Fruit fly (Drosophila melanogaster): ENCODE data around the gene CG8032.

CG8032 gene

DNA sequence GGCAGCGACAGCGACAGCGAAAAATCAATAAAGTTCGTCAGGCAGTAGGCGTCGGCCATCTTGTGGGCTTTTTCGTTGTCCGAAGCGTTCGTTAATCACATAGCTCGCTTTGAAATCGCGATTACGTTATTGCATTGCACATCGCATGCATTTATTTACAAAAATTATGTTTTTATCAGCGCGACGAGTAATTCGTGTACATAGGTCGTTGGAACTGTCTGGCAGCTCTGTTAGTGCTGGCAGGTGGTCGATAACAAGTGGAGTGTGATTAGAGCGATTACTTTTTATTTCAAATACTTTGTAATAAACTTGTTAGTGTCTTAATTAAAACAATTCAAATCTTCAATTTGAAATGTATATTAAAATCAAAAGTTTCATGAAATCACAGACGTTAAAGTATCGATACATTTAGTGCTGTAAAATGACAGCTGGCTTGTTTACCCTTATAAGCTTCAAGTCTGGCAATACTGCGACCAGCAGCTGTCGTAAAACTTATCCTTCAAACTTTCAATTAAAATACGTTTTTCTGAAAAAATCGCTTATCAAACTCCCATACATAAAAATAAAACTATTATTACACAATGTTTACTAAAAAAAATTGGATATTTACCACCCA, at the start of gene CG8032:
TSS of gene CG8032 (plus strand) at position 448 of the 616 bp plus-strand sequence.
- TF ChIP-seq CG1620 (GFP tag; optimal IDR thresholded peaks at IDR 0.05) (peak; percentile 69), CG33017 (tag; optimal IDR thresholded peaks at IDR 0.05) (no peak), tj (GFP tag; optimal IDR thresholded peaks at IDR 0.05) (peak; percentile 25), toe (GFP tag; optimal IDR thresholded peaks at IDR 0.05) (peak; percentile 63), bab1 (GFP tag; optimal IDR thresholded peaks at IDR 0.05) (peak; percentile 12), CG12768 (GFP tag; optimal IDR thresholded peaks at IDR 0.05) (peak; percentile 25), CG14711 (tag; optimal IDR thresholded peaks at IDR 0.05) (peak; percentile 53), cic (GFP tag; optimal IDR thresholded peaks at IDR 0.05) (peak; percentile 45), Crg-1 (GFP tag; optimal IDR thresholded peaks at IDR 0.05) (peak; percentile 59), cnc (optimal IDR thresholded peaks at IDR 0.05) (no peak), CG5204 (GFP tag; optimal IDR thresholded peaks at IDR 0.05) (no peak), ovo (GFP tag; optimal IDR thresholded peaks at IDR 0.05) (peak; percentile 48), CG7045 (GFP tag; optimal IDR thresholded peaks at IDR 0.05) (peak; percentile 47), CG11617 (GFP tag; optimal IDR thresholded peaks at IDR 0.05) (peak; percentile 67), Mnt (GFP tag; optimal IDR thresholded peaks at IDR 0.05) (peak; percentile 58), CG7101 (tag; optimal IDR thresholded peaks at IDR 0.05) (peak; percentile 65), kay (GFP tag; ENCODE audit: borderline replicate concordance) (peak; percentile 96), pad (GFP tag; optimal IDR thresholded peaks at IDR 0.05) (peak; percentile 44), Clk (GFP tag; optimal IDR thresholded peaks at IDR 0.05) (no peak), Hr96 (GFP tag; optimal IDR thresholded peaks at IDR 0.05) (peak; percentile 70)

- no peak for TF ChIP-seq CG5204 (GFP tag; optimal IDR thresholded peaks at IDR 0.05)
- no peak for TF ChIP-seq CG7101 (tag; optimal IDR thresholded peaks at IDR 0.05)
- no peak for TF ChIP-seq CG33017 (tag; optimal IDR thresholded peaks at IDR 0.05)
These were observed 47.8 kb upstream of the CG8032 start for dm6 chr3R:8616149-8616548.

- TF ChIP-seq CG11617 (GFP tag; optimal IDR thresholded peaks at IDR 0.05) = no peak
- no peak for TF ChIP-seq Hr96 (GFP tag; optimal IDR thresholded peaks at IDR 0.05)
- no peak for TF ChIP-seq pad (GFP tag; optimal IDR thresholded peaks at IDR 0.05)
- no peak for TF ChIP-seq tj (GFP tag; optimal IDR thresholded peaks at IDR 0.05)
- TF ChIP-seq toe (GFP tag; optimal IDR thresholded peaks at IDR 0.05) = no peak
- no peak for TF ChIP-seq ovo (GFP tag; optimal IDR thresholded peaks at IDR 0.05)
- no peak for TF ChIP-seq Crg-1 (GFP tag; optimal IDR thresholded peaks at IDR 0.05)
- TF ChIP-seq CG7101 (tag; optimal IDR thresholded peaks at IDR 0.05) = no peak
- TF ChIP-seq Mnt (GFP tag; optimal IDR thresholded peaks at IDR 0.05) = no peak
- TF ChIP-seq cnc (optimal IDR thresholded peaks at IDR 0.05) = no peak
- no peak for TF ChIP-seq CG14711 (tag; optimal IDR thresholded peaks at IDR 0.05)
- TF ChIP-seq Clk (GFP tag; optimal IDR thresholded peaks at IDR 0.05) = no peak
- no peak for TF ChIP-seq cic (GFP tag; optimal IDR thresholded peaks at IDR 0.05)
- TF ChIP-seq CG33017 (tag; optimal IDR thresholded peaks at IDR 0.05) = no peak
- no peak for TF ChIP-seq CG5204 (GFP tag; optimal IDR thresholded peaks at IDR 0.05)
- TF ChIP-seq CG12768 (GFP tag; optimal IDR thresholded peaks at IDR 0.05) = no peak
- TF ChIP-seq CG7045 (GFP tag; optimal IDR thresholded peaks at IDR 0.05) = no peak
- no peak for TF ChIP-seq bab1 (GFP tag; optimal IDR thresholded peaks at IDR 0.05)
- TF ChIP-seq kay (GFP tag; ENCODE audit: borderline replicate concordance) = no peak
- TF ChIP-seq CG1620 (GFP tag; optimal IDR thresholded peaks at IDR 0.05) = no peak
These were observed 44.8 kb upstream of the CG8032 start for dm6 chr3R:8619089-8619488.

- TF ChIP-seq CG7045 (GFP tag; optimal IDR thresholded peaks at IDR 0.05) (no peak), CG1620 (GFP tag; optimal IDR thresholded peaks at IDR 0.05) (no peak), CG12768 (GFP tag; optimal IDR thresholded peaks at IDR 0.05) (no peak), Hr96 (GFP tag; optimal IDR thresholded peaks at IDR 0.05) (no peak), Crg-1 (GFP tag; optimal IDR thresholded peaks at IDR 0.05) (no peak), CG33017 (tag; optimal IDR thresholded peaks at IDR 0.05) (no peak), cic (GFP tag; optimal IDR thresholded peaks at IDR 0.05) (no peak), CG14711 (tag; optimal IDR thresholded peaks at IDR 0.05) (no peak), ovo (GFP tag; optimal IDR thresholded peaks at IDR 0.05) (no peak), CG7101 (tag; optimal IDR thresholded peaks at IDR 0.05) (no peak), CG5204 (GFP tag; optimal IDR thresholded peaks at IDR 0.05) (no peak), toe (GFP tag; optimal IDR thresholded peaks at IDR 0.05) (no peak), Mnt (GFP tag; optimal IDR thresholded peaks at IDR 0.05) (no peak)
These were observed 43.2 kb upstream of the CG8032 start for dm6 chr3R:8620737-8621136.

dm6 chr3R:8635778-8636177, 28.1 kb upstream of the CG8032 start, which contains the start of gene Or85e:
Gene Or85e (minus strand): TSS chr3R:8635878.
- TF ChIP-seq tj (GFP tag; optimal IDR thresholded peaks at IDR 0.05) (no peak), CG7101 (tag; optimal IDR thresholded peaks at IDR 0.05) (no peak), CG7045 (GFP tag; optimal IDR thresholded peaks at IDR 0.05) (no peak)

DNA sequence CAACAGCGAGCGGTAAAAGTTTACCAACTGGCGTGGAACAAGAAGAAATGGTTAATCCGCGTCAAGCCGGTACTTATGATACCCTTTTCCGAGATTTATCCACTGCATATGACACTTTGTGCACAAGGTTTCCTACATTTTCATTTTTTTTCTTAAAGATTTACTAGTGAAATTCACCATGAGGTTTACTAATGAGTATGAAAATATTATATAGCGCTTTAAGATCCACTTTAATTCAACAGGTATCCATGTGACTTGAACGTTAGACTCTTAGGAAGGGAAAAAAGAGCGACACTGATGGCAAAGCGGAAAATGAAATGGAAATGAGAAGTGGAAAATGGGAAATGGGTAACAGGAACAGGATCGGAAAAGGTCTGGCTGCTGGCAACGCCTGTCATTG, 25.3 kb upstream of the CG8032 start:
- no peak for TF ChIP-seq CG7045 (GFP tag; optimal IDR thresholded peaks at IDR 0.05)
- TF ChIP-seq CG33017 (tag; optimal IDR thresholded peaks at IDR 0.05) = no peak

- TF ChIP-seq bab1 (GFP tag; optimal IDR thresholded peaks at IDR 0.05) (peak; percentile 10), cic (GFP tag; optimal IDR thresholded peaks at IDR 0.05) (no peak), CG5204 (GFP tag; optimal IDR thresholded peaks at IDR 0.05) (no peak), kay (GFP tag; ENCODE audit: borderline replicate concordance) (peak; percentile 79), Hr96 (GFP tag; optimal IDR thresholded peaks at IDR 0.05) (no peak), tj (GFP tag; optimal IDR thresholded peaks at IDR 0.05) (peak; percentile 90), CG7101 (tag; optimal IDR thresholded peaks at IDR 0.05) (no peak)
These were observed 21.4 kb upstream of the CG8032 start for dm6 chr3R:8642376-8642966.
